Worm (Caenorhabditis elegans): ENCODE measurements around the gene rft-2.

- TF ChIP-seq hlh-1 (tag; optimal IDR thresholded peaks at IDR 0.05) = no peak
- no peak for TF ChIP-seq nhr-12 (tag; optimal IDR thresholded peaks at IDR 0.05)
- TF ChIP-seq mep-1 (tag; optimal IDR thresholded peaks at IDR 0.05) = no peak
- TF ChIP-seq bed-3 (GFP tag; optimal IDR thresholded peaks at IDR 0.05) = no peak
- TF ChIP-seq drap-1 (GFP tag; optimal IDR thresholded peaks at IDR 0.05) = no peak
- no peak for TF ChIP-seq pha-4 (tag; optimal IDR thresholded peaks at IDR 0.05)
- TF ChIP-seq nhr-76 (tag; optimal IDR thresholded peaks at IDR 0.05) = no peak
Measured at ce11 chrV:4432783-4433237, 17.6 kb downstream of the rft-2 start, which contains the start of gene Y47D7A.15.

All from whole organism, mixed stage, embryonic.